Fruit fly (Drosophila melanogaster) whole organism, embryonic: ENCODE measurements around the gene Nsun5.

Experiments used
- ATbp ChIP-seq: fragments of 200-800 bp; sonication (Bioruptor generic); optimal IDR thresholded peaks from 2 replicates; lab custom pipeline; 2017; ENCODE audit warnings: missing biosample characterization, mild to moderate bottlenecking, missing genetic modification characterization, missing genetic modification reagents
- Ada2b ChIP-seq: fragments of 200-800 bp; sonication (Bioruptor generic); IDR thresholded peaks from 2 replicates; pipeline ENCODE4 v1.3.6; 2022; ENCODE audit warnings: missing biosample characterization, missing genetic modification characterization
- Asciz ChIP-seq: fragments of 200-800 bp; sonication (Bioruptor generic); optimal IDR thresholded peaks from 2 replicates; lab custom pipeline; 2017; ENCODE audit warnings: missing biosample characterization, mild to moderate bottlenecking, missing genetic modification characterization, missing genetic modification reagents
- B-H2 ChIP-seq: fragments of 200-800 bp; sonication (Bioruptor generic); optimal IDR thresholded peaks from 2 replicates; lab custom pipeline; 2018; ENCODE audit warnings: missing biosample characterization, mild to moderate bottlenecking, missing genetic modification characterization
- Bdp1 ChIP-seq: fragments of 200-800 bp; sonication (Bioruptor generic); optimal IDR thresholded peaks from 3 replicates; lab custom pipeline; 2016; ENCODE audit warnings: missing biosample characterization, missing genetic modification characterization
- CG10431 ChIP-seq: fragments of 200-800 bp; sonication (Bioruptor generic); optimal IDR thresholded peaks from 3 replicates; lab custom pipeline; 2018; ENCODE audit warnings: missing biosample characterization, mild to moderate bottlenecking, missing genetic modification characterization
- CG12155 ChIP-seq: fragments of 200-800 bp; sonication (Bioruptor generic); optimal IDR thresholded peaks from 3 replicates; lab custom pipeline; 2016; ENCODE audit warnings: missing biosample characterization, missing genetic modification characterization
- CG13296 ChIP-seq: fragments of 200-800 bp; sonication (Bioruptor generic); optimal IDR thresholded peaks from 3 replicates; lab custom pipeline; 2018; ENCODE audit warnings: missing biosample characterization, mild to moderate bottlenecking, missing genetic modification characterization
- CG14667 ChIP-seq: fragments of 200-800 bp; sonication (Bioruptor generic); IDR thresholded peaks from 2 replicates; pipeline ENCODE4 v1.3.6; 2022; ENCODE audit warnings: missing biosample characterization, missing genetic modification characterization
- CG14860 ChIP-seq: fragments of 200-800 bp; sonication (Bioruptor generic); IDR thresholded peaks from 3 replicates; pipeline ENCODE4 v1.3.6; 2022; ENCODE audit warnings: missing biosample characterization, missing genetic modification characterization; ENCODE audit not compliant: partially characterized antibody
- CG15479 ChIP-seq: fragments of 200-800 bp; sonication (Bioruptor generic); optimal IDR thresholded peaks from 3 replicates; lab custom pipeline; 2019; ENCODE audit warnings: missing biosample characterization, mild to moderate bottlenecking, missing genetic modification characterization, moderate library complexity
- CG1602 ChIP-seq: fragments of 200-800 bp; sonication (Bioruptor generic); optimal IDR thresholded peaks from 3 replicates; lab custom pipeline; 2016; ENCODE audit warnings: missing biosample characterization, missing genetic modification characterization
- CG17359 ChIP-seq: fragments of 200-800 bp; sonication (Bioruptor generic); optimal IDR thresholded peaks from 3 replicates; lab custom pipeline; 2018; ENCODE audit warnings: missing biosample characterization, mild to moderate bottlenecking, missing genetic modification characterization, moderate library complexity
- CG17568 ChIP-seq: fragments of 200-800 bp; sonication (Bioruptor generic); optimal IDR thresholded peaks from 2 replicates; lab custom pipeline; 2018; ENCODE audit warnings: missing biosample characterization, mild to moderate bottlenecking, missing genetic modification characterization, moderate library complexity
- CG17612 ChIP-seq: fragments of 200-800 bp; sonication (Bioruptor generic); IDR thresholded peaks from 2 replicates; pipeline ENCODE4 v1.3.6; 2022; ENCODE audit warnings: missing biosample characterization, missing genetic modification characterization
- CG2120 ChIP-seq: fragments of 200-800 bp; sonication (Bioruptor generic); optimal IDR thresholded peaks from 3 replicates; lab custom pipeline; 2016; ENCODE audit warnings: missing biosample characterization, missing genetic modification characterization
- CG2129 ChIP-seq: fragments of 200-800 bp; sonication (Bioruptor generic); IDR thresholded peaks from 2 replicates; pipeline ENCODE4 v1.3.6; 2022; ENCODE audit warnings: missing biosample characterization, missing genetic modification characterization; ENCODE audit not compliant: partially characterized antibody
- CG2678 ChIP-seq: fragments of 200-800 bp; sonication (Bioruptor generic); optimal IDR thresholded peaks from 3 replicates; lab custom pipeline; 2019; ENCODE audit warnings: missing biosample characterization, mild to moderate bottlenecking, missing genetic modification characterization, moderate library complexity
- CG3726 ChIP-seq: fragments of 200-800 bp; sonication (Bioruptor generic); IDR thresholded peaks from 3 replicates; pipeline ENCODE4, ENCODE4 v1.3.6; 2022; ENCODE audit warnings: missing biosample characterization, missing genetic modification characterization
- CG4328 ChIP-seq: fragments of 200-800 bp; sonication (Bioruptor generic); optimal IDR thresholded peaks from 3 replicates; lab custom pipeline; 2017; ENCODE audit warnings: missing biosample characterization, missing genetic modification reagents, missing genetic modification characterization
- CG4617 ChIP-seq: fragments of 200-800 bp; sonication (Bioruptor generic); optimal IDR thresholded peaks from 3 replicates; lab custom pipeline; 2016; ENCODE audit warnings: missing biosample characterization, missing genetic modification characterization, borderline replicate concordance
- CG8089 ChIP-seq: fragments of 200-800 bp; sonication (Bioruptor generic); optimal IDR thresholded peaks from 3 replicates; lab custom pipeline; 2016; ENCODE audit warnings: missing biosample characterization, missing genetic modification characterization
- CG9215 ChIP-seq: fragments of 200-800 bp; sonication (Bioruptor generic); IDR thresholded peaks from 2 replicates; pipeline ENCODE4 v1.3.6; 2022; ENCODE audit warnings: missing biosample characterization, missing genetic modification characterization
- CG9932 ChIP-seq: fragments of 200-800 bp; sonication (Bioruptor generic); IDR thresholded peaks from 2 replicates; pipeline ENCODE4 v1.3.6; 2022; ENCODE audit warnings: missing biosample characterization, missing genetic modification characterization
- HLH3B ChIP-seq: fragments of 200-800 bp; sonication (Bioruptor generic); IDR thresholded peaks from 2 replicates; pipeline ENCODE4 v1.3.6; 2022; ENCODE audit warnings: missing biosample characterization, missing genetic modification characterization
- HLHmδ ChIP-seq: fragments of 200-800 bp; sonication (Bioruptor generic); optimal IDR thresholded peaks from 2 replicates; lab custom pipeline; 2018; ENCODE audit warnings: missing biosample characterization, mild to moderate bottlenecking, missing genetic modification characterization, moderate library complexity
- Hand ChIP-seq: fragments of 200-800 bp; sonication (Bioruptor generic); optimal IDR thresholded peaks from 2 replicates; lab custom pipeline; 2017; ENCODE audit warnings: mild to moderate bottlenecking, missing biosample characterization, missing genetic modification reagents, missing genetic modification characterization
- Hey ChIP-seq: fragments of 200-800 bp; sonication (Bioruptor generic); optimal IDR thresholded peaks from 3 replicates; lab custom pipeline; 2018; ENCODE audit warnings: missing biosample characterization, mild to moderate bottlenecking, missing genetic modification characterization
- Hr3 ChIP-seq: fragments of 200-800 bp; sonication (Bioruptor generic); optimal IDR thresholded peaks from 3 replicates; lab custom pipeline; 2016; ENCODE audit warnings: missing biosample characterization, missing genetic modification characterization
- Oaz ChIP-seq: fragments of 200-800 bp; sonication (Bioruptor generic); IDR thresholded peaks from 2 replicates; pipeline ENCODE4 v1.3.6; 2022; ENCODE audit warnings: missing biosample characterization, missing genetic modification characterization
- amos ChIP-seq: fragments of 200-800 bp; sonication (Bioruptor generic); IDR thresholded peaks from 2 replicates; pipeline ENCODE4 v1.3.6; 2022; ENCODE audit warnings: missing biosample characterization, missing genetic modification characterization; ENCODE audit not compliant: partially characterized antibody
- bsh ChIP-seq, 2 experiments: fragments of 200-800 bp; sonication (Bioruptor generic); optimal IDR thresholded peaks; 2 replicates each; lab custom pipeline; 2017 to 2018; ENCODE audit warnings: mild to moderate bottlenecking in 2 of 2, missing biosample characterization in 2 of 2, missing genetic modification characterization in 2 of 2, moderate library complexity in 1 of 2
- cad ChIP-seq: fragments of >200 bp; optimal IDR thresholded peaks from 2 replicates; lab custom pipeline; 2017; ENCODE audit warnings: missing biosample characterization, missing genetic modification characterization
- caup ChIP-seq: fragments of 200-800 bp; sonication (Bioruptor generic); optimal IDR thresholded peaks from 3 replicates; lab custom pipeline; 2017; ENCODE audit warnings: missing biosample characterization, mild to moderate bottlenecking, missing genetic modification characterization, moderate library complexity; ENCODE audit not compliant: severe bottlenecking
- chinmo ChIP-seq: fragments of 200-800 bp; sonication (Bioruptor generic); IDR thresholded peaks from 4 replicates; pipeline ENCODE4 v1.3.6; 2022; ENCODE audit warnings: missing biosample characterization, missing genetic modification characterization; ENCODE audit not compliant: partially characterized antibody
- dan ChIP-seq: fragments of 200-800 bp; sonication (Bioruptor generic); IDR thresholded peaks from 2 replicates; pipeline ENCODE4 v1.3.6; 2022; ENCODE audit warnings: missing biosample characterization, missing genetic modification characterization
- fd96Cb ChIP-seq: fragments of 200-800 bp; sonication (Bioruptor generic); optimal IDR thresholded peaks from 2 replicates; lab custom pipeline; 2018; ENCODE audit warnings: missing biosample characterization, mild to moderate bottlenecking, missing genetic modification characterization, moderate library complexity
- gem ChIP-seq: fragments of 200-800 bp; sonication (Bioruptor generic); optimal IDR thresholded peaks from 2 replicates; lab custom pipeline; 2019; ENCODE audit warnings: missing biosample characterization, mild to moderate bottlenecking, missing genetic modification characterization, moderate library complexity
- gsb ChIP-seq: fragments of 200-800 bp; sonication (Bioruptor generic); IDR thresholded peaks from 2 replicates; pipeline ENCODE4 v1.3.6; 2022; ENCODE audit warnings: missing biosample characterization, missing genetic modification characterization
- gsb-n ChIP-seq: fragments of 200-800 bp; sonication (Bioruptor generic); optimal IDR thresholded peaks from 3 replicates; lab custom pipeline; 2018; ENCODE audit warnings: missing biosample characterization, mild to moderate bottlenecking, missing genetic modification characterization
- ham ChIP-seq: fragments of 200-800 bp; sonication (Bioruptor generic); IDR thresholded peaks from 2 replicates; pipeline ENCODE4 v1.3.6; 2022; ENCODE audit warnings: missing biosample characterization, missing genetic modification characterization
- hkb ChIP-seq, 2 experiments: fragments of 200-800 bp in 1 of 2; fragments of >200 bp in 1 of 2; sonication (Bioruptor generic) in 1 of 2; IDR thresholded peaks in 1 of 2; optimal IDR thresholded peaks in 1 of 2; 2 replicates each; pipeline versions ENCODE4 v1.3.6 to Lab custom; 2017 to 2022; ENCODE audit warnings: missing biosample characterization in 1 of 2, missing genetic modification characterization in 1 of 2
- onecut ChIP-seq: fragments of 200-800 bp; sonication (Bioruptor generic); IDR thresholded peaks from 2 replicates; pipeline ENCODE4 v1.3.6; 2022; ENCODE audit warnings: missing biosample characterization, missing genetic modification characterization
- pnt ChIP-seq: fragments of 200-800 bp; sonication (Bioruptor generic); optimal IDR thresholded peaks from 3 replicates; lab custom pipeline; 2016; ENCODE audit warnings: missing biosample characterization, missing genetic modification characterization
- schlank ChIP-seq: fragments of 200-800 bp; sonication (Bioruptor generic); optimal IDR thresholded peaks from 2 replicates; lab custom pipeline; 2018; ENCODE audit warnings: missing biosample characterization, mild to moderate bottlenecking, missing genetic modification characterization
- trem ChIP-seq: fragments of 200-800 bp; optimal IDR thresholded peaks from 3 replicates; lab custom pipeline; 2019; ENCODE audit warnings: missing biosample characterization, mild to moderate bottlenecking, missing genetic modification characterization, moderate library complexity
- wek ChIP-seq: fragments of 200-800 bp; sonication (Bioruptor generic); optimal IDR thresholded peaks from 3 replicates; lab custom pipeline; 2018; ENCODE audit warnings: missing biosample characterization, mild to moderate bottlenecking, missing genetic modification characterization, moderate library complexity
- z ChIP-seq: fragments of 200-800 bp; sonication (Bioruptor generic); IDR thresholded peaks from 3 replicates; pipeline ENCODE4 v1.3.6; 2022; ENCODE audit warnings: missing biosample characterization, missing genetic modification characterization
- zf30C ChIP-seq: fragments of 200-800 bp; sonication (Bioruptor generic); optimal IDR thresholded peaks from 3 replicates; lab custom pipeline; 2018; ENCODE audit warnings: missing biosample characterization, mild to moderate bottlenecking, missing genetic modification characterization

Gene Nsun5

DNA sequence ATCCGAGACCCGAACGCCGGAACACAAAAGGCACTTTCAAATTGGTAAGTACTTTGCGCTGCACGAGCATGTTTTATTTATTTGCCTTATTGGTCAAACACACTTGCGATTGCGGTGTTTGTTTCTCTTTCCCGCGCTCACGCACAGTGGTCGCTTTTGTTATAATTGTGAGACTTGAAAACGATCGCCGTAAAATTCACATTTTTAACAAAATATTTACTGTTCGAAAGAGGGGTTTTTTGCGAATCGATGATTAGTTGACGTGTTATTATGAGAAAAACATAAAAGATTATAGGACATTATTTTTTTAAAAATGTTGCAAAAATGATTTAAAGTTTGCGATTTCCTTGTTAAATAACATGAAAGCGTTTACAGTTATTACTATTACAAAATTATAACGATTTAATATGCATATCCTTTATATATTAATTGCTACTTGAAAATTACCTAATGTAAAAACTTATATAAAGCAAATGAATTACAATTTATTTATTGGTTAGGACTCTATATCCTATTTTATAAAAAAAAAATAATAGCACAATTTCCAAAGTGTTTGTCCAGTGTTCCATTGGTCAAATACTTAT lies 2.9 kb upstream of the Nsun5 start (continued):
- TF ChIP-seq CG4617 (GFP tag; lab: Kevin White, UChicago): no peak
- no peak for TF ChIP-seq CG3726 (GFP tag; lab: Robert Waterston, UW)
- TF ChIP-seq trem: no peak
- TF ChIP-seq gem (tag; lab: Kevin White, UChicago): peak; percentile 68
- TF ChIP-seq CG2120 (GFP tag; lab: Kevin White, UChicago): peak; percentile 33
- no peak for TF ChIP-seq dan
- TF ChIP-seq Hr3 (GFP tag; lab: Kevin White, UChicago): peak; percentile 41
- TF ChIP-seq gsb-n (tag; lab: Kevin White, UChicago): no peak
- peak; percentile 14 for TF ChIP-seq caup (GFP tag; lab: Kevin White, UChicago)
- no peak for TF ChIP-seq schlank (tag; lab: Kevin White, UChicago)
- TF ChIP-seq HLH3B (GFP tag; lab: Robert Waterston, UW): no peak
- no peak for TF ChIP-seq gsb (GFP tag; lab: Robert Waterston, UW)
- TF ChIP-seq CG2129 (GFP tag; lab: Robert Waterston, UW): no peak
- no peak for TF ChIP-seq CG17612 (GFP tag; lab: Robert Waterston, UW)
- TF ChIP-seq z (GFP tag; lab: Robert Waterston, UW): no peak
- TF ChIP-seq Asciz (GFP tag; lab: Kevin White, UChicago): peak; percentile 2
- no peak for TF ChIP-seq CG17568 (GFP tag; lab: Kevin White, UChicago)
- no peak for TF ChIP-seq zf30C (GFP tag; lab: Kevin White, UChicago)
- no peak for TF ChIP-seq Hand (GFP tag; lab: Kevin White, UChicago)
- TF ChIP-seq CG4328 (GFP tag; lab: Kevin White, UChicago): no peak
- TF ChIP-seq CG1602 (GFP tag; lab: Kevin White, UChicago): peak; percentile 7
- TF ChIP-seq bsh (GFP tag; optimal IDR thresholded peaks at IDR 0.05; lab: Kevin White, UChicago): peak in 1 of 2 experiments; percentile 27
- peak; percentile 62 for TF ChIP-seq CG2678 (tag; lab: Kevin White, UChicago)
- no peak for TF ChIP-seq HLHmδ
- TF ChIP-seq B-H2 (GFP tag; lab: Kevin White, UChicago): peak; percentile 21
- TF ChIP-seq hkb (optimal IDR thresholded peaks at IDR 0.05; lab: Kevin White, UChicago): no peak
- 0 out of 2 replicates have a peak, but pooled peaks have one; percentile 36 for TF ChIP-seq hkb (GFP tag; IDR thresholded peaks at IDR 0.05; lab: Robert Waterston, UW)
- TF ChIP-seq pnt: no peak
- TF ChIP-seq CG17359 (tag; lab: Kevin White, UChicago): peak; percentile 42
- TF ChIP-seq Ada2b: peak; percentile 44; the same call in 1 of the 2 replicates
- peak; percentile 17 for TF ChIP-seq CG12155 (GFP tag; lab: Kevin White, UChicago)
- TF ChIP-seq CG13296 (GFP tag; lab: Kevin White, UChicago): no peak
- TF ChIP-seq onecut: peak; percentile 21; the same call in 1 of the 2 replicates
- TF ChIP-seq ATbp (GFP tag; lab: Kevin White, UChicago): peak; percentile 22
- no peak for TF ChIP-seq CG15479 (GFP tag; lab: Kevin White, UChicago)
- TF ChIP-seq CG14860 (GFP tag; lab: Robert Waterston, UW): no peak
- TF ChIP-seq CG10431 (GFP tag; lab: Kevin White, UChicago): no peak
- TF ChIP-seq fd96Cb: peak; percentile 35
- no peak for TF ChIP-seq Oaz
- TF ChIP-seq chinmo: no peak; the same call in 3 of the 4 replicates
- no peak for TF ChIP-seq CG9215
- peak; percentile 42 for TF ChIP-seq Bdp1 (GFP tag; lab: Kevin White, UChicago)
- no peak for TF ChIP-seq CG9932
- TF ChIP-seq wek (GFP tag; lab: Kevin White, UChicago): no peak
- TF ChIP-seq Hey (tag; lab: Kevin White, UChicago): peak; percentile 38
- no peak for TF ChIP-seq cad (GFP tag; lab: Kevin White, UChicago)
- no peak for TF ChIP-seq ham (GFP tag; lab: Robert Waterston, UW)
- TF ChIP-seq CG14667: no peak
- TF ChIP-seq amos (GFP tag; lab: Robert Waterston, UW): no peak
- peak; percentile 32 for TF ChIP-seq CG8089
